Fruit fly (Drosophila melanogaster) whole organism, embryonic: ENCODE measurements around the gene IFT54.
A peak's percentile ranks its signal among the peaks of the same experiment; 100 is the strongest.

Experiments used
- Asciz ChIP-seq: fragments of 200-800 bp; sonication (Bioruptor generic); optimal IDR thresholded peaks from 2 replicates; lab custom pipeline; 2017; ENCODE audit warnings: missing biosample characterization, mild to moderate bottlenecking, missing genetic modification characterization, missing genetic modification reagents
- Bdp1 ChIP-seq: fragments of 200-800 bp; sonication (Bioruptor generic); optimal IDR thresholded peaks from 3 replicates; lab custom pipeline; 2016; ENCODE audit warnings: missing biosample characterization, missing genetic modification characterization
- CG1024 ChIP-seq: fragments of 200-800 bp; sonication (Bioruptor generic); IDR thresholded peaks from 2 replicates; pipeline ENCODE4 v1.3.6; 2022; ENCODE audit warnings: missing biosample characterization, missing genetic modification characterization
- CG10654 ChIP-seq: fragments of 200-800 bp; sonication (Bioruptor generic); optimal IDR thresholded peaks from 2 replicates; lab custom pipeline; 2016; ENCODE audit warnings: missing biosample characterization, missing genetic modification characterization
- CG11398 ChIP-seq: fragments of 200-800 bp; sonication (Bioruptor generic); optimal IDR thresholded peaks from 2 replicates; lab custom pipeline; 2016; ENCODE audit warnings: missing biosample characterization, missing genetic modification characterization
- CG1233 ChIP-seq: fragments of 200-800 bp; sonication (Bioruptor generic); optimal IDR thresholded peaks from 4 replicates; lab custom pipeline; 2018; ENCODE audit warnings: missing biosample characterization, mild to moderate bottlenecking, missing genetic modification characterization
- CG13894 ChIP-seq: fragments of 200-800 bp; sonication (Bioruptor generic); optimal IDR thresholded peaks from 3 replicates; lab custom pipeline; 2018; ENCODE audit warnings: missing biosample characterization, mild to moderate bottlenecking, missing genetic modification characterization, moderate library complexity
- CG15514 ChIP-seq: fragments of 200-800 bp; sonication (Bioruptor generic); optimal IDR thresholded peaks from 3 replicates; lab custom pipeline; 2017; ENCODE audit warnings: missing biosample characterization, missing genetic modification characterization, mild to moderate bottlenecking, moderate library complexity, missing genetic modification reagents
- CG16779 ChIP-seq: fragments of 200-800 bp; sonication (Bioruptor generic); IDR thresholded peaks from 2 replicates; pipeline ENCODE4 v1.3.6; 2022; ENCODE audit warnings: missing biosample characterization, missing genetic modification characterization
- CG17802 ChIP-seq: fragments of 200-800 bp; sonication (Bioruptor generic); optimal IDR thresholded peaks from 2 replicates; lab custom pipeline; 2018; ENCODE audit warnings: missing biosample characterization, mild to moderate bottlenecking, missing genetic modification characterization, moderate library complexity
- CG34224 ChIP-seq: fragments of 200-800 bp; sonication (Bioruptor generic); IDR thresholded peaks from 3 replicates; pipeline ENCODE4 v1.3.6; 2022; ENCODE audit warnings: missing biosample characterization, missing genetic modification characterization; ENCODE audit not compliant: partially characterized antibody
- CG4360 ChIP-seq: fragments of 200-800 bp; sonication (Bioruptor generic); IDR thresholded peaks from 2 replicates; pipeline ENCODE4 v1.3.6; 2022; ENCODE audit warnings: missing biosample characterization, missing genetic modification characterization
- CG4707 ChIP-seq: fragments of 200-800 bp; sonication (Bioruptor generic); optimal IDR thresholded peaks from 2 replicates; lab custom pipeline; 2018; ENCODE audit warnings: missing biosample characterization, mild to moderate bottlenecking, missing genetic modification characterization, moderate library complexity
- CG4854 ChIP-seq: fragments of 200-800 bp; sonication (Bioruptor generic); optimal IDR thresholded peaks from 2 replicates; lab custom pipeline; 2016; ENCODE audit warnings: missing biosample characterization, missing genetic modification characterization, inconsistent platforms
- CG8765 ChIP-seq: fragments of 200-800 bp; sonication (Bioruptor generic); IDR thresholded peaks from 2 replicates; pipeline ENCODE4 v1.3.6; 2022; ENCODE audit warnings: missing biosample characterization, missing genetic modification characterization
- CG9215 ChIP-seq: fragments of 200-800 bp; sonication (Bioruptor generic); IDR thresholded peaks from 2 replicates; pipeline ENCODE4 v1.3.6; 2022; ENCODE audit warnings: missing biosample characterization, missing genetic modification characterization
- D19B ChIP-seq: fragments of 200-800 bp; sonication (Bioruptor generic); optimal IDR thresholded peaks from 2 replicates; lab custom pipeline; 2017; ENCODE audit warnings: missing biosample characterization, mild to moderate bottlenecking, missing genetic modification characterization
- Dp ChIP-seq: fragments of 200-800 bp; sonication (Bioruptor generic); optimal IDR thresholded peaks from 2 replicates; lab custom pipeline; 2018; ENCODE audit warnings: missing biosample characterization, mild to moderate bottlenecking, missing genetic modification characterization, moderate library complexity
- Eip74EF ChIP-seq, 2 experiments: fragments of 200-800 bp in 1 of 2; fragments of >200 bp in 1 of 2; sonication (Bioruptor generic) in 1 of 2; optimal IDR thresholded peaks; 2 replicates each; lab custom pipeline; 2017 to 2019; ENCODE audit warnings: missing biosample characterization in 2 of 2, missing genetic modification characterization in 2 of 2, mild to moderate bottlenecking in 1 of 2, moderate library complexity in 1 of 2
- Elba2 ChIP-seq: fragments of 200-800 bp; sonication (Bioruptor generic); optimal IDR thresholded peaks from 3 replicates; lab custom pipeline; 2016; ENCODE audit warnings: missing biosample characterization, missing genetic modification characterization
- Ets65A ChIP-seq: fragments of 200-800 bp; sonication (Bioruptor generic); peaks from one replicate; lab custom pipeline; 2016; ENCODE audit warnings: missing biosample characterization, missing genetic modification characterization
- HLH3B ChIP-seq: fragments of 200-800 bp; sonication (Bioruptor generic); IDR thresholded peaks from 2 replicates; pipeline ENCODE4 v1.3.6; 2022; ENCODE audit warnings: missing biosample characterization, missing genetic modification characterization
- Mes4 ChIP-seq: fragments of 200-800 bp; sonication (Bioruptor generic); optimal IDR thresholded peaks from 2 replicates; lab custom pipeline; 2016; ENCODE audit warnings: missing biosample characterization, missing genetic modification characterization
- Myb ChIP-seq: fragments of 200-800 bp; sonication (Bioruptor generic); optimal IDR thresholded peaks from 2 replicates; lab custom pipeline; 2016; ENCODE audit warnings: missing biosample characterization, missing genetic modification characterization
- NfI ChIP-seq: fragments of 200-800 bp; sonication (Bioruptor generic); optimal IDR thresholded peaks from 3 replicates; lab custom pipeline; 2018; ENCODE audit warnings: missing biosample characterization, mild to moderate bottlenecking, missing genetic modification characterization, moderate library complexity
- YL-1 ChIP-seq: fragments of 200-800 bp; sonication (Bioruptor generic); optimal IDR thresholded peaks from 3 replicates; lab custom pipeline; 2017; ENCODE audit warnings: missing biosample characterization, mild to moderate bottlenecking, missing genetic modification characterization
- chm ChIP-seq: fragments of 200-800 bp; sonication (Bioruptor generic); IDR thresholded peaks from 2 replicates; pipeline ENCODE4 v1.3.6; 2022; ENCODE audit warnings: missing biosample characterization, missing genetic modification characterization
- da ChIP-seq: fragments of 200-800 bp; sonication (Bioruptor generic); optimal IDR thresholded peaks from 2 replicates; lab custom pipeline; 2016; ENCODE audit warnings: missing biosample characterization, missing genetic modification characterization
- danr ChIP-seq: fragments of 200-800 bp; sonication (Bioruptor generic); IDR thresholded peaks from 2 replicates; pipeline ENCODE4 v1.3.6; 2022; ENCODE audit warnings: missing biosample characterization, missing genetic modification characterization
- dmrt11E ChIP-seq: fragments of 200-800 bp; sonication (Bioruptor generic); optimal IDR thresholded peaks from 3 replicates; lab custom pipeline; 2018; ENCODE audit warnings: missing biosample characterization, mild to moderate bottlenecking, missing genetic modification characterization, moderate library complexity
- ewg ChIP-seq: fragments of 200-800 bp; sonication (Bioruptor generic); optimal IDR thresholded peaks from 3 replicates; lab custom pipeline; 2017; ENCODE audit warnings: mild to moderate bottlenecking, missing biosample characterization, missing genetic modification reagents, missing genetic modification characterization
- exex ChIP-seq: fragments of 200-800 bp; sonication (Bioruptor generic); optimal IDR thresholded peaks from 4 replicates; lab custom pipeline; 2018; ENCODE audit warnings: missing biosample characterization, mild to moderate bottlenecking, missing genetic modification characterization, moderate library complexity
- fd102C ChIP-seq: fragments of 200-800 bp; sonication (Bioruptor generic); optimal IDR thresholded peaks from 2 replicates; lab custom pipeline; 2018; ENCODE audit warnings: missing biosample characterization, mild to moderate bottlenecking, missing genetic modification characterization, moderate library complexity
- gsb-n ChIP-seq: fragments of 200-800 bp; sonication (Bioruptor generic); optimal IDR thresholded peaks from 3 replicates; lab custom pipeline; 2018; ENCODE audit warnings: missing biosample characterization, mild to moderate bottlenecking, missing genetic modification characterization
- h ChIP-seq: fragments of >200 bp; optimal IDR thresholded peaks from 2 replicates; lab custom pipeline; 2017
- jigr1 ChIP-seq: fragments of 200-800 bp; sonication (Bioruptor generic); IDR thresholded peaks from 3 replicates; pipeline ENCODE4 v1.3.6; 2022; ENCODE audit warnings: missing biosample characterization, missing genetic modification characterization
- lab ChIP-seq: fragments of 200-800 bp; sonication (Bioruptor generic); optimal IDR thresholded peaks from 3 replicates; lab custom pipeline; 2017; ENCODE audit warnings: missing biosample characterization, missing genetic modification characterization, mild to moderate bottlenecking, moderate library complexity, missing genetic modification reagents
- lilli ChIP-seq: fragments of 200-800 bp; sonication (Bioruptor generic); optimal IDR thresholded peaks from 3 replicates; lab custom pipeline; 2016; ENCODE audit warnings: missing biosample characterization, missing genetic modification characterization
- mirr ChIP-seq: fragments of 200-800 bp; sonication (Bioruptor generic); optimal IDR thresholded peaks from 3 replicates; lab custom pipeline; 2018; ENCODE audit warnings: missing biosample characterization, mild to moderate bottlenecking, missing genetic modification characterization
- nerfin-1 ChIP-seq: fragments of 200-800 bp; sonication (Bioruptor generic); optimal IDR thresholded peaks from 3 replicates; lab custom pipeline; 2019; ENCODE audit warnings: missing biosample characterization, mild to moderate bottlenecking, missing genetic modification characterization, moderate library complexity
- org-1 ChIP-seq: fragments of 200-800 bp; sonication (Bioruptor generic); optimal IDR thresholded peaks from 2 replicates; lab custom pipeline; 2017; ENCODE audit warnings: missing biosample characterization, missing genetic modification characterization
- pan ChIP-seq, 4 experiments: fragments of >200 bp in 3 of 4; fragments of 200-800 bp in 1 of 4; sonication (Bioruptor generic) in 1 of 4; optimal IDR thresholded peaks in 3 of 4; IDR thresholded peaks in 1 of 4; 2 replicates each; pipeline versions ENCODE4 v1.3.6 to Lab custom; 2017 to 2022; ENCODE audit warnings: missing biosample characterization in 2 of 4, missing genetic modification characterization in 2 of 4, mixed read lengths in 1 of 4
- pfk ChIP-seq: fragments of 200-800 bp; sonication (Bioruptor generic); optimal IDR thresholded peaks from 2 replicates; lab custom pipeline; 2018; ENCODE audit warnings: missing biosample characterization, mild to moderate bottlenecking, missing genetic modification characterization, moderate library complexity
- pros ChIP-seq: fragments of 200-800 bp; sonication (Bioruptor generic); optimal IDR thresholded peaks from 3 replicates; lab custom pipeline; 2019; ENCODE audit warnings: missing biosample characterization, mild to moderate bottlenecking, missing genetic modification characterization, moderate library complexity
- tin ChIP-seq: fragments of 200-800 bp; sonication (Bioruptor generic); optimal IDR thresholded peaks from 3 replicates; lab custom pipeline; 2016; ENCODE audit warnings: missing biosample characterization, missing genetic modification characterization
- tna ChIP-seq: fragments of 200-800 bp; sonication (Bioruptor generic); IDR thresholded peaks from 2 replicates; pipeline ENCODE4 v1.3.6; 2022; ENCODE audit warnings: missing biosample characterization, missing genetic modification characterization; ENCODE audit not compliant: partially characterized antibody
- toy ChIP-seq: fragments of 200-800 bp; sonication (Bioruptor generic); IDR thresholded peaks from 2 replicates; pipeline ENCODE4 v1.3.6; 2022; ENCODE audit warnings: missing biosample characterization, missing genetic modification characterization
- ttk ChIP-seq: fragments of 200-800 bp; sonication (Bioruptor generic); IDR thresholded peaks from 2 replicates; pipeline ENCODE4 v2.1.2; 2022; ENCODE audit warnings: missing biosample characterization, missing genetic modification characterization
- tx ChIP-seq: fragments of 200-800 bp; sonication (Bioruptor generic); optimal IDR thresholded peaks from 2 replicates; lab custom pipeline; 2016; ENCODE audit warnings: missing biosample characterization, missing genetic modification characterization

Gene IFT54

DNA sequence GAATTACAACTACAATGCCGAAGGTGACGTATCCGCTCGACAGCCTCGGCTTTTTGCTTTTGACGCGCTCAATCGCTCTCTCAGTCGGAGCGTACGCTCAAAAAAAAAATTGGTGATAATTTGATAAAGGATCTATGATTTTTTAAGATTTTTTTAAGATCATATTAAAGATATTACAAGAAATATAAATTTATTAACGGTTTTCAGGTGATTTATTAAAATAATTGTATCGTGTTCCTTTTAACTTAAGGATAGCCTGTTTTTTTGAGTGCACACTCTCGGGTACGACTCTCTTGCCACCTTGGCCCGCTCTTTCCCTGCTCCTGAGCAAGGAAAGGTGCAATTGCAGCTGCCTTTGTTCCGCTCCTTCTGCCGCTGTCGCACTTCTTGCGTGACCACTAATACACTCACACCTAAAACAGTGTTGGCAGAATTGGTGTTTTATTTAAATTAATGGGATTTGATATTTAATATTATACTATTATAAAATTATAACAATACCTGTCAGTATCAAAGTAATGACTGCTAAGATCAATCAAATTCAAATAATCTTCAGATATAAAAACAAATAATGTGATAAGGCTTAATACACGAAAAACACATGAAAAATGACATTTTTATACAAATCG, 24.2 kb upstream of the IFT54 start (continued):
- TF ChIP-seq CG10654 (GFP tag; lab: Kevin White, UChicago) (peak; percentile 58), tin (GFP tag; lab: Kevin White, UChicago) (peak; percentile 74), Ets65A (GFP tag; lab: Kevin White, UChicago) (peak; percentile 92), pan (optimal IDR thresholded peaks at IDR 0.05; lab: Kevin White, UChicago) (no peak), pan (GFP tag; optimal IDR thresholded peaks at IDR 0.05 in 1 of 2, IDR thresholded peaks at IDR 0.05 in 1 of 2) (peak in 1 of 2 experiments; percentile 88), CG15514 (GFP tag; lab: Kevin White, UChicago) (peak; percentile 69), toy (GFP tag; lab: Robert Waterston, UW) (peak; percentile 47; the same call in 1 of the 2 replicates), D19B (GFP tag; lab: Kevin White, UChicago) (no peak), Dp (GFP tag; lab: Kevin White, UChicago) (no peak), CG13894 (tag; lab: Kevin White, UChicago) (no peak), CG16779 (GFP tag; lab: Robert Waterston, UW) (no peak), CG4707 (GFP tag; lab: Kevin White, UChicago) (peak; percentile 49), CG1024 (GFP tag; lab: Robert Waterston, UW) (peak; percentile 70; the same call in 1 of the 2 replicates), h (lab: Kevin White, UChicago) (no peak), fd102C (GFP tag; lab: Kevin White, UChicago) (peak; percentile 94), Mes4 (GFP tag; lab: Kevin White, UChicago) (no peak), NfI (peak; percentile 69), pfk (GFP tag; lab: Kevin White, UChicago) (no peak), Myb (no peak), tx (no peak), ewg (GFP tag; lab: Kevin White, UChicago) (peak; percentile 53), mirr (GFP tag; lab: Kevin White, UChicago) (no peak), Asciz (no peak), nerfin-1 (tag; lab: Kevin White, UChicago) (peak; percentile 60), CG17802 (tag; lab: Kevin White, UChicago) (peak; percentile 10), CG9215 (GFP tag; lab: Robert Waterston, UW) (peak; percentile 74), Elba2 (GFP tag; lab: Kevin White, UChicago) (peak; percentile 58), da (GFP tag; lab: Kevin White, UChicago) (no peak), jigr1 (0 out of 3 replicates have a peak, but pooled peaks have one; percentile 56), lilli (GFP tag; lab: Kevin White, UChicago) (no peak), dmrt11E (tag; lab: Kevin White, UChicago) (peak; percentile 91), org-1 (GFP tag; lab: Kevin White, UChicago) (peak; percentile 65), CG11398 (no peak), chm (GFP tag; lab: Robert Waterston, UW) (peak; percentile 83), Bdp1 (GFP tag; lab: Kevin White, UChicago) (peak; percentile 20), HLH3B (GFP tag; lab: Robert Waterston, UW) (peak; percentile 81), CG8765 (GFP tag; lab: Robert Waterston, UW) (peak; percentile 89), CG4360 (peak; percentile 66), danr (GFP tag; lab: Robert Waterston, UW) (peak; percentile 64), exex (tag; lab: Kevin White, UChicago) (no peak), tna (GFP tag; lab: Robert Waterston, UW) (no peak), CG1233 (peak; percentile 69), ttk (GFP tag; lab: Robert Waterston, UW) (peak; percentile 61), pros (GFP tag; lab: Kevin White, UChicago) (no peak), lab (GFP tag; lab: Kevin White, UChicago) (peak; percentile 91), gsb-n (peak; percentile 82), Eip74EF (GFP tag; optimal IDR thresholded peaks at IDR 0.05; lab: Kevin White, UChicago) (no peak), CG34224 (GFP tag; lab: Robert Waterston, UW) (no peak), CG4854 (GFP tag; lab: Kevin White, UChicago) (no peak), YL-1 (GFP tag; lab: Kevin White, UChicago) (peak; percentile 38)
